Fruit fly (Drosophila melanogaster) whole organism, embryonic: ENCODE data around the gene CG5262.

ENCODE experiments used
- Atf6 ChIP-seq: fragments of 200-800 bp; sonication (Bioruptor generic); IDR thresholded peaks from 2 replicates; pipeline ENCODE4 v1.3.6; 2022; ENCODE audit warnings: missing biosample characterization, missing genetic modification characterization
- Awh ChIP-seq: fragments of 200-800 bp; sonication (Bioruptor generic); IDR thresholded peaks from 2 replicates; pipeline ENCODE4, ENCODE4 v1.3.6; 2022; ENCODE audit warnings: missing biosample characterization, missing genetic modification characterization
- BEAF-32 ChIP-seq: fragments of 200-800 bp; sonication (Bioruptor generic); optimal IDR thresholded peaks from 3 replicates; lab custom pipeline; 2017; ENCODE audit warnings: missing biosample characterization, missing genetic modification characterization, mild to moderate bottlenecking, moderate library complexity, missing genetic modification reagents
- CG12219 ChIP-seq: fragments of 200-800 bp; sonication (Bioruptor generic); optimal IDR thresholded peaks from 3 replicates; lab custom pipeline; 2018; ENCODE audit warnings: missing biosample characterization, mild to moderate bottlenecking, missing genetic modification characterization
- CG12236 ChIP-seq: fragments of 200-800 bp; sonication (Bioruptor generic); optimal IDR thresholded peaks from 2 replicates; lab custom pipeline; 2016; ENCODE audit warnings: missing biosample characterization, missing genetic modification characterization
- CG1233 ChIP-seq: fragments of 200-800 bp; sonication (Bioruptor generic); optimal IDR thresholded peaks from 4 replicates; lab custom pipeline; 2018; ENCODE audit warnings: missing biosample characterization, mild to moderate bottlenecking, missing genetic modification characterization
- CG14014 ChIP-seq: fragments of 200-800 bp; sonication (Bioruptor generic); IDR thresholded peaks from 2 replicates; pipeline ENCODE4 v1.3.6; 2022; ENCODE audit warnings: missing biosample characterization, missing genetic modification characterization
- CG14441 ChIP-seq: fragments of 200-800 bp; sonication (Bioruptor generic); IDR thresholded peaks from 2 replicates; pipeline ENCODE4 v1.3.6; 2022; ENCODE audit warnings: missing biosample characterization, missing genetic modification characterization
- CG14710 ChIP-seq: fragments of 200-800 bp; sonication (Bioruptor generic); optimal IDR thresholded peaks from 3 replicates; lab custom pipeline; 2019; ENCODE audit warnings: missing biosample characterization, mild to moderate bottlenecking, missing genetic modification characterization, moderate library complexity
- CG17361 ChIP-seq: fragments of 200-800 bp; sonication (Bioruptor generic); IDR thresholded peaks from 3 replicates; pipeline ENCODE4 v1.3.6; 2022; ENCODE audit warnings: missing biosample characterization, missing genetic modification characterization
- CG2202 ChIP-seq: fragments of 200-800 bp; sonication (Bioruptor generic); optimal IDR thresholded peaks from 2 replicates; lab custom pipeline; 2018; ENCODE audit warnings: missing biosample characterization, mild to moderate bottlenecking, missing genetic modification characterization
- CG2678 ChIP-seq: fragments of 200-800 bp; sonication (Bioruptor generic); optimal IDR thresholded peaks from 3 replicates; lab custom pipeline; 2019; ENCODE audit warnings: missing biosample characterization, mild to moderate bottlenecking, missing genetic modification characterization, moderate library complexity
- CG30020 ChIP-seq: fragments of 200-800 bp; optimal IDR thresholded peaks from 2 replicates; lab custom pipeline; 2019; ENCODE audit warnings: missing biosample characterization, mild to moderate bottlenecking, missing genetic modification characterization, moderate library complexity
- CG34422 ChIP-seq: fragments of 200-800 bp; sonication (Bioruptor generic); IDR thresholded peaks from 3 replicates; pipeline ENCODE4 v1.3.6; 2022; ENCODE audit warnings: missing biosample characterization, missing genetic modification characterization
- CG4854 ChIP-seq: fragments of 200-800 bp; sonication (Bioruptor generic); optimal IDR thresholded peaks from 2 replicates; lab custom pipeline; 2016; ENCODE audit warnings: missing biosample characterization, missing genetic modification characterization, inconsistent platforms
- CG7786 ChIP-seq: fragments of 200-800 bp; sonication (Bioruptor generic); optimal IDR thresholded peaks from 2 replicates; lab custom pipeline; 2016; ENCODE audit warnings: missing biosample characterization, missing genetic modification characterization
- CG8388 ChIP-seq: fragments of 200-800 bp; sonication (Bioruptor generic); optimal IDR thresholded peaks from 2 replicates; lab custom pipeline; 2019; ENCODE audit warnings: missing biosample characterization, mild to moderate bottlenecking, missing genetic modification characterization, moderate library complexity
- CG8944 ChIP-seq: fragments of 200-800 bp; sonication (Bioruptor generic); optimal IDR thresholded peaks from 3 replicates; lab custom pipeline; 2016; ENCODE audit warnings: missing biosample characterization, missing genetic modification characterization
- CG9876 ChIP-seq: fragments of 200-800 bp; sonication (Bioruptor generic); optimal IDR thresholded peaks from 2 replicates; lab custom pipeline; 2016; ENCODE audit warnings: missing biosample characterization, missing genetic modification characterization
- CTCF ChIP-seq: fragments of 200-800 bp; sonication (Bioruptor generic); optimal IDR thresholded peaks from 2 replicates; lab custom pipeline; 2017; ENCODE audit warnings: missing biosample characterization, mild to moderate bottlenecking, missing genetic modification characterization, moderate library complexity
- CoRest ChIP-seq: fragments of 200-800 bp; sonication (Bioruptor generic); optimal IDR thresholded peaks from 3 replicates; lab custom pipeline; 2018; ENCODE audit warnings: missing biosample characterization, mild to moderate bottlenecking, missing genetic modification characterization, moderate library complexity
- E2f1 ChIP-seq: fragments of 200-800 bp; sonication (Bioruptor generic); IDR thresholded peaks from 2 replicates; pipeline ENCODE4 v1.3.6; 2022; ENCODE audit warnings: missing biosample characterization, missing genetic modification characterization
- GATAe ChIP-seq: fragments of 200-800 bp; sonication (Bioruptor generic); conservative IDR thresholded peaks from 2 replicates; pipeline ENCODE4 v1.3.6; 2022; ENCODE audit warnings: missing biosample characterization, missing genetic modification characterization
- Gug ChIP-seq: fragments of 200-800 bp; sonication (Bioruptor generic); IDR thresholded peaks from 4 replicates; pipeline ENCODE4 v1.3.6; 2022; ENCODE audit warnings: missing biosample characterization, missing genetic modification characterization
- Hey ChIP-seq: fragments of 200-800 bp; sonication (Bioruptor generic); optimal IDR thresholded peaks from 3 replicates; lab custom pipeline; 2018; ENCODE audit warnings: missing biosample characterization, mild to moderate bottlenecking, missing genetic modification characterization
- HmgZ ChIP-seq: fragments of 200-800 bp; sonication (Bioruptor generic); optimal IDR thresholded peaks from 2 replicates; lab custom pipeline; 2018; ENCODE audit warnings: missing biosample characterization, mild to moderate bottlenecking, missing genetic modification characterization
- Hr78 ChIP-seq, 2 experiments: fragments of 200-800 bp in 1 of 2; fragments of >200 bp in 1 of 2; sonication (Bioruptor generic) in 1 of 2; optimal IDR thresholded peaks; 2 replicates each; lab custom pipeline; 2017 to 2019; ENCODE audit warnings: missing biosample characterization in 2 of 2, missing genetic modification characterization in 2 of 2, mild to moderate bottlenecking in 1 of 2, moderate library complexity in 1 of 2
- Hsf ChIP-seq: fragments of 200-800 bp; sonication (Bioruptor generic); optimal IDR thresholded peaks from 3 replicates; lab custom pipeline; 2016; ENCODE audit warnings: missing biosample characterization, missing genetic modification characterization
- Jarid2 ChIP-seq: fragments of 200-800 bp; sonication (Bioruptor generic); optimal IDR thresholded peaks from 3 replicates; lab custom pipeline; 2017; ENCODE audit warnings: mild to moderate bottlenecking, missing biosample characterization, missing genetic modification reagents, missing genetic modification characterization
- NC2β ChIP-seq: fragments of 200-800 bp; sonication (Bioruptor generic); optimal IDR thresholded peaks from 2 replicates; lab custom pipeline; 2016; ENCODE audit warnings: missing biosample characterization, missing genetic modification characterization
- NK7.1 ChIP-seq: fragments of 200-800 bp; sonication (Bioruptor generic); optimal IDR thresholded peaks from 3 replicates; lab custom pipeline; 2016; ENCODE audit warnings: missing biosample characterization, missing genetic modification characterization
- Nf-YA ChIP-seq: fragments of 200-800 bp; sonication (Bioruptor generic); IDR thresholded peaks from 2 replicates; pipeline ENCODE4 v1.3.6; 2022; ENCODE audit warnings: missing biosample characterization, missing genetic modification characterization
- NfI ChIP-seq: fragments of 200-800 bp; sonication (Bioruptor generic); optimal IDR thresholded peaks from 3 replicates; lab custom pipeline; 2018; ENCODE audit warnings: missing biosample characterization, mild to moderate bottlenecking, missing genetic modification characterization, moderate library complexity
- PHDP ChIP-seq: fragments of 200-800 bp; sonication (Bioruptor generic); optimal IDR thresholded peaks from 3 replicates; lab custom pipeline; 2018; ENCODE audit warnings: missing biosample characterization, mild to moderate bottlenecking, missing genetic modification characterization, moderate library complexity
- Tbp ChIP-seq: fragments of >200 bp; optimal IDR thresholded peaks from 2 replicates; lab custom pipeline; 2018; ENCODE audit warnings: missing biosample characterization, missing genetic modification characterization
- ap ChIP-seq: fragments of 200-800 bp; sonication (Bioruptor generic); IDR thresholded peaks from 2 replicates; pipeline ENCODE4 v1.3.6; 2022; ENCODE audit warnings: missing biosample characterization, missing genetic modification characterization
- bab2 ChIP-seq: fragments of 200-800 bp; sonication (Bioruptor generic); optimal IDR thresholded peaks from 2 replicates; lab custom pipeline; 2016; ENCODE audit warnings: missing biosample characterization, missing genetic modification characterization
- caup ChIP-seq: fragments of 200-800 bp; sonication (Bioruptor generic); optimal IDR thresholded peaks from 3 replicates; lab custom pipeline; 2017; ENCODE audit warnings: missing biosample characterization, mild to moderate bottlenecking, missing genetic modification characterization, moderate library complexity; ENCODE audit not compliant: severe bottlenecking
- chif ChIP-seq, 2 experiments: fragments of 200-800 bp; sonication (Bioruptor generic); optimal IDR thresholded peaks; 3 replicates each; lab custom pipeline; 2016; ENCODE audit warnings: missing biosample characterization in 2 of 2, missing genetic modification characterization in 2 of 2
- crol ChIP-seq: fragments of 200-800 bp; sonication (Bioruptor generic); IDR thresholded peaks from 2 replicates; pipeline ENCODE4 v1.3.6; 2022; ENCODE audit warnings: missing biosample characterization, missing genetic modification characterization
- fu2 ChIP-seq: fragments of 200-800 bp; sonication (Bioruptor generic); optimal IDR thresholded peaks from 2 replicates; lab custom pipeline; 2016; ENCODE audit warnings: missing biosample characterization, missing genetic modification characterization
- h ChIP-seq: fragments of >200 bp; optimal IDR thresholded peaks from 2 replicates; lab custom pipeline; 2017
- her ChIP-seq: fragments of 200-800 bp; sonication (Bioruptor generic); optimal IDR thresholded peaks from 2 replicates; lab custom pipeline; 2016; ENCODE audit warnings: missing biosample characterization, missing genetic modification characterization
- jing ChIP-seq: fragments of 200-800 bp; sonication (Bioruptor generic); optimal IDR thresholded peaks from 2 replicates; lab custom pipeline; 2018; ENCODE audit warnings: missing biosample characterization, mild to moderate bottlenecking, missing genetic modification characterization
- kah ChIP-seq: fragments of 200-800 bp; sonication (Bioruptor generic); optimal IDR thresholded peaks from 2 replicates; lab custom pipeline; 2018; ENCODE audit warnings: missing biosample characterization, mild to moderate bottlenecking, missing genetic modification characterization
- kay ChIP-seq: fragments of 200-800 bp; sonication (Bioruptor generic); optimal IDR thresholded peaks from 2 replicates; lab custom pipeline; 2016; ENCODE audit warnings: missing biosample characterization, missing genetic modification characterization
- knrl ChIP-seq: fragments of 200-800 bp; sonication (Bioruptor generic); IDR thresholded peaks from 3 replicates; pipeline ENCODE4 v1.3.6; 2022; ENCODE audit warnings: missing biosample characterization, missing genetic modification characterization; ENCODE audit not compliant: partially characterized antibody
- run ChIP-seq: fragments of 200-800 bp; sonication (Bioruptor generic); optimal IDR thresholded peaks from 3 replicates; lab custom pipeline; 2018; ENCODE audit warnings: missing biosample characterization, mild to moderate bottlenecking, missing genetic modification characterization
- sr ChIP-seq: fragments of 200-800 bp; sonication (Bioruptor generic); IDR thresholded peaks from 3 replicates; pipeline ENCODE4 v1.3.6; 2022; ENCODE audit warnings: missing biosample characterization, missing genetic modification characterization
- twi ChIP-seq: fragments of 200-800 bp; optimal IDR thresholded peaks from 2 replicates; lab custom pipeline; 2019; ENCODE audit warnings: missing biosample characterization, mild to moderate bottlenecking, missing genetic modification characterization, moderate library complexity

CG5262 gene

dm6 chr3L:20452813-20453682 is 22.8 kb upstream of the CG5262 start, which contains the start of gene CG5199 (continued):
- TF ChIP-seq GATAe (GFP tag; lab: Robert Waterston, UW) (no peak), Tbp (GFP tag; lab: Kevin White, UChicago) (peak; percentile 31), twi (tag; lab: Kevin White, UChicago) (peak; percentile 42), h (lab: Kevin White, UChicago) (no peak), CG14014 (GFP tag; lab: Robert Waterston, UW) (no peak), CG8944 (GFP tag; lab: Kevin White, UChicago) (peak; percentile 11), CG9876 (GFP tag; lab: Kevin White, UChicago) (no peak), CG8388 (peak; percentile 74), CG7786 (GFP tag; lab: Kevin White, UChicago) (no peak), Atf6 (GFP tag; lab: Robert Waterston, UW) (no peak), chif (GFP tag; optimal IDR thresholded peaks at IDR 0.05; lab: Kevin White, UChicago) (peak in 1 of 2 experiments; percentile 29), CG14441 (GFP tag; lab: Robert Waterston, UW) (peak; percentile 68), HmgZ (tag; lab: Kevin White, UChicago) (no peak), Hsf (GFP tag; lab: Kevin White, UChicago) (peak; percentile 13), her (peak; percentile 13), CG14710 (peak; percentile 86), knrl (GFP tag; lab: Robert Waterston, UW) (peak; percentile 80), sr (no peak), caup (peak; percentile 63), fu2 (GFP tag; lab: Kevin White, UChicago) (no peak), CG1233 (peak; percentile 55), CG2678 (tag; lab: Kevin White, UChicago) (peak; percentile 75), NfI (GFP tag; lab: Kevin White, UChicago) (peak; percentile 54), NK7.1 (GFP tag; lab: Kevin White, UChicago) (no peak), CG2202 (peak; percentile 10), Gug (GFP tag; lab: Robert Waterston, UW) (peak; percentile 61; the same call in 3 of the 4 replicates), run (no peak), NC2β (GFP tag; lab: Kevin White, UChicago) (no peak), PHDP (peak; percentile 62), Hr78 (GFP tag; optimal IDR thresholded peaks at IDR 0.05; lab: Kevin White, UChicago) (no peak), CG30020 (tag; lab: Kevin White, UChicago) (peak; percentile 77), BEAF-32 (peak; percentile 82), bab2 (GFP tag; lab: Kevin White, UChicago) (peak; percentile 35), CG4854 (GFP tag; lab: Kevin White, UChicago) (no peak), ap (GFP tag; lab: Robert Waterston, UW) (0 out of 2 replicates have a peak, but pooled peaks have one; percentile 24), jing (no peak), Hey (tag; lab: Kevin White, UChicago) (no peak), E2f1 (peak; percentile 64), kah (GFP tag; lab: Kevin White, UChicago) (peak; percentile 39), CG12236 (GFP tag; lab: Kevin White, UChicago) (no peak), CG34422 (peak; percentile 57), Awh (GFP tag; lab: Robert Waterston, UW) (no peak), CG17361 (peak; percentile 90), Jarid2 (GFP tag; lab: Kevin White, UChicago) (peak; percentile 25), CoRest (peak; percentile 85), crol (GFP tag; lab: Robert Waterston, UW) (no peak; the same call in 1 of the 2 replicates), Nf-YA (GFP tag; lab: Robert Waterston, UW) (no peak), CG12219 (no peak), kay (GFP tag; lab: Kevin White, UChicago) (no peak), CTCF (no peak)
